Worm (Caenorhabditis elegans) whole organism, L2 larva: Measurements from ENCODE around the gene Y51H7C.9.

Source experiments
- C34F6.9 ChIP-seq: fragments of 150-350 bp; optimal IDR thresholded peaks from 2 replicates; lab custom pipeline; 2014; ENCODE audit warnings: missing biosample characterization, missing genetic modification characterization
- F13H6.1 ChIP-seq: sonication (generic microtip); optimal IDR thresholded peaks from 2 replicates; lab custom pipeline; 2016; ENCODE audit warnings: missing genetic modification characterization, missing compliant biosample characterization
- Y55F3AM.14 ChIP-seq: fragments of 200-800 bp; sonication (Bioruptor generic); optimal IDR thresholded peaks from 2 replicates; lab custom pipeline; 2018; ENCODE audit warnings: mild to moderate bottlenecking, missing genetic modification characterization, missing compliant biosample characterization
- alr-1 ChIP-seq: fragments of 150-350 bp; optimal IDR thresholded peaks from 2 replicates; lab custom pipeline; 2014; ENCODE audit warnings: missing biosample characterization, missing genetic modification characterization
- ceh-16 ChIP-seq: fragments of 150-350 bp; optimal IDR thresholded peaks from 2 replicates; lab custom pipeline; 2014; ENCODE audit warnings: missing biosample characterization, missing genetic modification characterization
- egl-27 ChIP-seq: sonication (generic microtip); optimal IDR thresholded peaks from 3 replicates; lab custom pipeline; 2017; ENCODE audit warnings: missing biosample characterization, missing genetic modification reagents, missing genetic modification characterization
- elt-1 ChIP-seq: fragments of 150-350 bp; optimal IDR thresholded peaks from 2 replicates; lab custom pipeline; 2014; ENCODE audit warnings: missing biosample characterization, missing genetic modification characterization
- elt-3 ChIP-seq: sonication (generic microtip); optimal IDR thresholded peaks from 2 replicates; lab custom pipeline; 2017; ENCODE audit warnings: missing biosample characterization, missing genetic modification characterization
- gmeb-1 ChIP-seq: fragments of 150-350 bp; optimal IDR thresholded peaks from 2 replicates; lab custom pipeline; 2014; ENCODE audit warnings: missing biosample characterization, missing genetic modification characterization
- lin-11 ChIP-seq: fragments of 150-350 bp; sonication (generic microtip); optimal IDR thresholded peaks from 2 replicates; lab custom pipeline; 2014; ENCODE audit warnings: missing biosample characterization, missing genetic modification characterization, inconsistent platforms, mixed read lengths
- lin-39 ChIP-seq: fragments of 150-350 bp; optimal IDR thresholded peaks from 2 replicates; lab custom pipeline; 2014; ENCODE audit warnings: missing biosample characterization, missing genetic modification reagents, missing genetic modification characterization
- lsy-2 ChIP-seq, 2 experiments: fragments of 150-350 bp in 1 of 2; sonication (generic microtip) in 1 of 2; optimal IDR thresholded peaks; 2 replicates each; lab custom pipeline; 2014 to 2017; ENCODE audit warnings: missing biosample characterization in 2 of 2, missing genetic modification characterization in 2 of 2
- mab-5 ChIP-seq: fragments of 150-350 bp; optimal IDR thresholded peaks from 2 replicates; lab custom pipeline; 2014; ENCODE audit warnings: missing biosample characterization, missing genetic modification characterization
- mbf-1 ChIP-seq: sonication (generic microtip); optimal IDR thresholded peaks from 2 replicates; lab custom pipeline; 2017; ENCODE audit warnings: missing biosample characterization, missing genetic modification characterization
- mdl-1 ChIP-seq, 2 experiments: fragments of 150-350 bp in 1 of 2; sonication (generic microtip) in 1 of 2; optimal IDR thresholded peaks; 2 replicates each; lab custom pipeline; 2017; ENCODE audit warnings: missing biosample characterization in 2 of 2, missing genetic modification characterization in 2 of 2
- nhr-11 ChIP-seq: fragments of 150-350 bp; optimal IDR thresholded peaks from 2 replicates; lab custom pipeline; 2014; ENCODE audit warnings: missing biosample characterization, missing genetic modification characterization
- nhr-12 ChIP-seq: fragments of 150-350 bp; optimal IDR thresholded peaks from 2 replicates; lab custom pipeline; 2014; ENCODE audit warnings: missing biosample characterization, missing genetic modification characterization
- nhr-129 ChIP-seq: fragments of 150-350 bp; optimal IDR thresholded peaks from 2 replicates; lab custom pipeline; 2014; ENCODE audit warnings: missing biosample characterization, missing genetic modification characterization
- nhr-21 ChIP-seq: fragments of 150-350 bp; optimal IDR thresholded peaks from 2 replicates; lab custom pipeline; 2014; ENCODE audit warnings: missing biosample characterization, missing genetic modification characterization
- nhr-23 ChIP-seq: fragments of 150-350 bp; optimal IDR thresholded peaks from 2 replicates; lab custom pipeline; 2014; ENCODE audit warnings: missing biosample characterization, missing genetic modification reagents, missing genetic modification characterization
- nhr-237 ChIP-seq: fragments of 150-350 bp; optimal IDR thresholded peaks from 2 replicates; lab custom pipeline; 2014; ENCODE audit warnings: missing biosample characterization, missing genetic modification characterization
- nhr-6 ChIP-seq: fragments of 150-350 bp; optimal IDR thresholded peaks from 2 replicates; lab custom pipeline; 2014; ENCODE audit warnings: missing biosample characterization, missing genetic modification characterization
- peb-1 ChIP-seq: fragments of 150-350 bp; optimal IDR thresholded peaks from 2 replicates; lab custom pipeline; 2014; ENCODE audit warnings: missing biosample characterization, missing genetic modification characterization
- unc-39 ChIP-seq: fragments of 150-350 bp; optimal IDR thresholded peaks from 2 replicates; lab custom pipeline; 2014; ENCODE audit warnings: missing biosample characterization, missing genetic modification characterization
- unc-55 ChIP-seq: fragments of 150-350 bp; sonication (generic microtip); optimal IDR thresholded peaks from 3 replicates; lab custom pipeline; 2014; ENCODE audit warnings: missing biosample characterization, missing genetic modification reagents, missing genetic modification characterization
- zag-1 ChIP-seq: fragments of 150-350 bp; optimal IDR thresholded peaks from 2 replicates; lab custom pipeline; 2014; ENCODE audit warnings: missing biosample characterization, missing genetic modification characterization
- ztf-11 ChIP-seq: sonication (generic microtip); optimal IDR thresholded peaks from 2 replicates; lab custom pipeline; 2017; ENCODE audit warnings: missing biosample characterization, missing genetic modification characterization

Gene Y51H7C.9

DNA sequence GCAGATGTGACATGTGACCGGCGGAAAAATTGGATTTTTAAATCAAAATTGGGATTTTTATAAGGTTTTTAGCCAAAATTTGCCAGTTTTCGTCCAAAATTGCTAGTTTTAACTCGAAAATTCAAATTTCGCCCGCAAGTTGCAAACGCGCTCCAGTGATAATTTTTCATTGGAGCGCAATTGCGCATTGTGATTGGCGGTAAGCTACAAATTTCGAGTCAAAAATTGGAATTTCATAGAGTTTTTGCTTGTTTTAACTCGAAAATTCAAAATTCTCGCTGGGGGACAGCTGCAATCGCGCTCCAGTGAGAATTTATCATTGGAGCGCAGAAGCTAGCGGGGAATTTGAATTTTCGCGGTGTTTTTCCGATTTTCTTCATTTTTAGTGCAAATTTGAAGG lies 42.0 kb downstream of the Y51H7C.9 start:
- no peak for TF ChIP-seq mbf-1 (tag; lab: Kevin White, UChicago)
- TF ChIP-seq nhr-129 (tag; lab: Kevin White, UChicago) = no peak
- TF ChIP-seq F13H6.1 = no peak
- TF ChIP-seq ztf-11 (tag; lab: Kevin White, UChicago) = no peak
- TF ChIP-seq alr-1 = no peak
- no peak for TF ChIP-seq nhr-6 (tag; lab: Kevin White, UChicago)
- no peak for TF ChIP-seq nhr-23
- no peak for TF ChIP-seq elt-3
- TF ChIP-seq Y55F3AM.14 (GFP tag; lab: Kevin White, UChicago) = no peak
- TF ChIP-seq ceh-16 (tag; lab: Kevin White, UChicago) = no peak
- no peak for TF ChIP-seq elt-1 (tag; lab: Kevin White, UChicago)
- TF ChIP-seq nhr-12 (tag; lab: Kevin White, UChicago) = no peak
- TF ChIP-seq nhr-11 = no peak
- no peak for TF ChIP-seq lin-39 (tag; lab: Kevin White, UChicago)
- no peak for TF ChIP-seq nhr-21 (tag; lab: Kevin White, UChicago)
- TF ChIP-seq egl-27 = no peak
- no peak for TF ChIP-seq nhr-237 (tag; lab: Kevin White, UChicago)

DNA sequence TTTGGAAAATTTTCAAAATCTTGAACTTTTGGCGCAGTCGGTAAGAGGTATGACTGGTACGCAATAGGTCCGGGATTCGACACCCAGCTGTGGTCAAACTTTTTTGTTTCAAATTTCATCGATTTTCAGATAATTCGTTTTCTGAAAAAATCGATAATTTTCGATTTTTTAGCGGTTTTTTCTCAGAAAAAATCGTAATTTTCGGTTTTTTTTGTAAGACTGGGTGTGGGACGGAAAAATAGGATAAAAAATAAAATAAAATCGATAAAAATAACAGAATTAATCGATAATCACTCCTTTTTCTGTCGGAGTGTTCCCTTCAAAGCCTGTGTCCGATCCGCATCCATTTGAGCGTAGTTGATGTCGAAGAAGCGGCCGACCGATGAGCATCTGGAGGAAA lies 42.5 kb downstream of the Y51H7C.9 start:
- TF ChIP-seq mdl-1 (tag; optimal IDR thresholded peaks at IDR 0.05; lab: Kevin White, UChicago) (no peak), nhr-6 (tag; lab: Kevin White, UChicago) (no peak), mab-5 (tag; lab: Kevin White, UChicago) (no peak), Y55F3AM.14 (GFP tag; lab: Kevin White, UChicago) (no peak), unc-39 (tag; lab: Kevin White, UChicago) (no peak), gmeb-1 (tag; lab: Kevin White, UChicago) (no peak), ztf-11 (tag; lab: Kevin White, UChicago) (no peak), peb-1 (tag; lab: Kevin White, UChicago) (no peak), F13H6.1 (no peak)
- TF ChIP-seq, all 48 proteins: peak for 0

DNA sequence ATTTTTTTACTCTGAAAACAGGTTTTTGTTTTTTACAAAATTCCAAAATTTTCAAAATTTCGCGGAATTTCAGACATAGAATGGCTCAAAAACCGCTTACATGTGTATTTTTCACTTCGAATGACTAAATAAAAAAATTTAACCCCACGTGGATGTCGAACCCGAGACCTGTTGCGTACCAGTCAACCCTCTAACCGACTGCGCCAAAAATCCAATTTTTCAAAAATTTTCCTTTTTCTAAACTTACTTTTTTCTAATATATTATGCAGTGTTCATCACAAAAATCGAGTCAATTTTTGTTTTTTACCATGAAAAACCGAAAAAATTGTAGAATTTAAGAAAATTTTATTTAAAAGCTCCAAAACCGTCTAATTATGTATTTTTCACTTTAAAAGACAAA lies 45.3 kb downstream of the Y51H7C.9 start:
- TF ChIP-seq lin-11 (tag; lab: Kevin White, UChicago) = no peak
- TF ChIP-seq lsy-2 (tag; optimal IDR thresholded peaks at IDR 0.05; lab: Kevin White, UChicago) = no peak
- no peak for TF ChIP-seq elt-1 (tag; lab: Kevin White, UChicago)
- TF ChIP-seq nhr-23 = no peak
- TF ChIP-seq lin-39 (tag; lab: Kevin White, UChicago) = no peak

DNA sequence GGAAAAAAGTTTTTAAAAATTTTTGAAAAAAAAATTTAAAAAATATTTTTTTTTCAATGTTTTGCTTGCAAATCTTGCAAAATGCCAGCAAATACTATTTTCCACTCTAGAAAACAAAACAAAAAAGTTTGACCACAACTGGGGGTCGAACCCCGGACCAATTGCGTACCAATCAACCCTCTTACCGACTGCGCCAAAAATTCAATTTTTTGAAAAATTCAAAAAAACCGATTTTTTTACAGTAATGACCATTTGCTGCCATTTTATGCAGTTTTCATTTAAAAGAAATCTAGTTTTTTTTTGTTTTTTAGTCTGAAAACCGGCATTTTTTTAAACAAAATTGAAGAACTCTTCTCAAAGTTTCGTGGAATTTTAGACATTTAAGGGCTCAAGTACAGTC lies 48.8 kb downstream of the Y51H7C.9 start:
- TF ChIP-seq F13H6.1 (no peak), nhr-11 (no peak), nhr-237 (tag; lab: Kevin White, UChicago) (no peak), lin-11 (tag; lab: Kevin White, UChicago) (no peak), zag-1 (tag; lab: Kevin White, UChicago) (no peak), mbf-1 (tag; lab: Kevin White, UChicago) (no peak), lin-39 (tag; lab: Kevin White, UChicago) (no peak), unc-55 (GFP tag; lab: Kevin White, UChicago) (no peak)

DNA sequence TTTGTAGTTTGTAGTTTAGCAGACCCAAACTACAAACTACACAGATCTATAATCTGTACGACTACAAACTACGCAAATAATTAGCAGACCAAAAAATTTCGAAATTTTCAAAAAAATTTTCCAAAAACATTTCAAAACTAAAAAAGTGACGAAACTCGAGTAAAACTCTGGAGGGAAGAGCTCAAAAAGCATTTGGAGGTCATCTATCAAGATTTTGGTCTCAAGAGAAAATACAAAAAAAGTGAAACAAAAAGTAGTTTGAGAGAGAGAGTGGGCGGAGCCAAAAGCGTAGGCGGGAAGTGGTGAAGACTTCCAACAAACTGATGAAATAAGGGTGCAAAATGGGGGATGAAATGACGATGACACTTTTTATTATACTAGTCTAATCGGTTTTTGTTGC lies 51.0 kb downstream of the Y51H7C.9 start:
- peak; percentile 27 for TF ChIP-seq unc-55 (GFP tag; lab: Kevin White, UChicago)
- no peak for TF ChIP-seq C34F6.9 (tag; lab: Kevin White, UChicago)
- TF ChIP-seq lsy-2 (tag; optimal IDR thresholded peaks at IDR 0.05; lab: Kevin White, UChicago) = peak in 1 of 2 experiments; percentile 11
- TF ChIP-seq peb-1 (tag; lab: Kevin White, UChicago) = no peak
